Fruit fly (Drosophila melanogaster) whole organism, embryonic: ENCODE measurements around the gene Lipt2.

Experiments used
- Aef1 ChIP-seq: fragments of 200-800 bp; sonication (Bioruptor generic); IDR thresholded peaks from 3 replicates; pipeline ENCODE4 v1.3.6; 2022; ENCODE audit warnings: missing biosample characterization, missing genetic modification characterization
- BEAF-32 ChIP-seq: fragments of 200-800 bp; sonication (Bioruptor generic); optimal IDR thresholded peaks from 3 replicates; lab custom pipeline; 2017; ENCODE audit warnings: missing biosample characterization, missing genetic modification characterization, mild to moderate bottlenecking, moderate library complexity, missing genetic modification reagents
- Bgb ChIP-seq: fragments of 200-800 bp; sonication (Bioruptor generic); IDR thresholded peaks from 2 replicates; pipeline ENCODE4 v1.3.6; 2022; ENCODE audit warnings: missing biosample characterization, missing genetic modification characterization; ENCODE audit not compliant: partially characterized antibody
- CG12071 ChIP-seq: fragments of 200-800 bp; sonication (Bioruptor generic); optimal IDR thresholded peaks from 3 replicates; lab custom pipeline; 2018; ENCODE audit warnings: missing biosample characterization, mild to moderate bottlenecking, missing genetic modification characterization
- CG1233 ChIP-seq: fragments of 200-800 bp; sonication (Bioruptor generic); optimal IDR thresholded peaks from 4 replicates; lab custom pipeline; 2018; ENCODE audit warnings: missing biosample characterization, mild to moderate bottlenecking, missing genetic modification characterization
- CG14050 ChIP-seq: fragments of 200-800 bp; sonication (Bioruptor generic); IDR thresholded peaks from 3 replicates; pipeline ENCODE4 v1.3.6; 2022; ENCODE audit warnings: missing biosample characterization, missing genetic modification characterization
- CG15269 ChIP-seq: fragments of 200-800 bp; sonication (Bioruptor generic); optimal IDR thresholded peaks from 2 replicates; lab custom pipeline; 2018; ENCODE audit warnings: missing biosample characterization, mild to moderate bottlenecking, missing genetic modification characterization, moderate library complexity
- CG17361 ChIP-seq: fragments of 200-800 bp; sonication (Bioruptor generic); IDR thresholded peaks from 3 replicates; pipeline ENCODE4 v1.3.6; 2022; ENCODE audit warnings: missing biosample characterization, missing genetic modification characterization
- CG17612 ChIP-seq: fragments of 200-800 bp; sonication (Bioruptor generic); IDR thresholded peaks from 2 replicates; pipeline ENCODE4 v1.3.6; 2022; ENCODE audit warnings: missing biosample characterization, missing genetic modification characterization
- CG17802 ChIP-seq: fragments of 200-800 bp; sonication (Bioruptor generic); optimal IDR thresholded peaks from 2 replicates; lab custom pipeline; 2018; ENCODE audit warnings: missing biosample characterization, mild to moderate bottlenecking, missing genetic modification characterization, moderate library complexity
- CG32767 ChIP-seq: fragments of 200-800 bp; sonication (Bioruptor generic); IDR thresholded peaks from 2 replicates; pipeline ENCODE4 v1.3.6; 2022; ENCODE audit warnings: missing biosample characterization, missing genetic modification characterization
- CG5180 ChIP-seq: fragments of 200-800 bp; sonication (Bioruptor generic); optimal IDR thresholded peaks from 3 replicates; lab custom pipeline; 2017; ENCODE audit warnings: missing biosample characterization, missing genetic modification characterization, mild to moderate bottlenecking, moderate library complexity, missing genetic modification reagents
- CG6254 ChIP-seq: fragments of 200-800 bp; sonication (Bioruptor generic); optimal IDR thresholded peaks from 3 replicates; lab custom pipeline; 2017; ENCODE audit warnings: mild to moderate bottlenecking, missing biosample characterization, missing genetic modification reagents, missing genetic modification characterization
- CG6765 ChIP-seq: fragments of 200-800 bp; sonication (Bioruptor generic); optimal IDR thresholded peaks from 3 replicates; lab custom pipeline; 2017; ENCODE audit warnings: missing biosample characterization, mild to moderate bottlenecking, missing genetic modification characterization
- CG6791 ChIP-seq: fragments of 200-800 bp; sonication (Bioruptor generic); IDR thresholded peaks from 3 replicates; pipeline ENCODE4 v1.3.6; 2022; ENCODE audit warnings: missing biosample characterization, missing genetic modification characterization; ENCODE audit not compliant: partially characterized antibody
- CG7271 ChIP-seq: fragments of 200-800 bp; sonication (Bioruptor generic); optimal IDR thresholded peaks from 2 replicates; lab custom pipeline; 2018; ENCODE audit warnings: missing biosample characterization, mild to moderate bottlenecking, missing genetic modification characterization, moderate library complexity
- CG7556 ChIP-seq: fragments of 200-800 bp; sonication (Bioruptor generic); optimal IDR thresholded peaks from 2 replicates; lab custom pipeline; 2017; ENCODE audit warnings: missing biosample characterization, mild to moderate bottlenecking, missing genetic modification characterization
- CG7786 ChIP-seq: fragments of 200-800 bp; sonication (Bioruptor generic); optimal IDR thresholded peaks from 2 replicates; lab custom pipeline; 2016; ENCODE audit warnings: missing biosample characterization, missing genetic modification characterization
- CG8478 ChIP-seq: fragments of >200 bp; optimal IDR thresholded peaks from 2 replicates; lab custom pipeline; 2018
- CG9876 ChIP-seq: fragments of 200-800 bp; sonication (Bioruptor generic); optimal IDR thresholded peaks from 2 replicates; lab custom pipeline; 2016; ENCODE audit warnings: missing biosample characterization, missing genetic modification characterization
- Dad ChIP-seq: fragments of 200-800 bp; sonication (Bioruptor generic); optimal IDR thresholded peaks from 3 replicates; lab custom pipeline; 2016; ENCODE audit warnings: missing biosample characterization, missing genetic modification characterization
- Dp ChIP-seq: fragments of 200-800 bp; sonication (Bioruptor generic); optimal IDR thresholded peaks from 2 replicates; lab custom pipeline; 2018; ENCODE audit warnings: missing biosample characterization, mild to moderate bottlenecking, missing genetic modification characterization, moderate library complexity
- Dref ChIP-seq: fragments of 200-800 bp; sonication (Bioruptor generic); IDR thresholded peaks from 2 replicates; pipeline ENCODE4 v1.3.6; 2022; ENCODE audit warnings: missing biosample characterization, missing genetic modification characterization
- Hr3 ChIP-seq: fragments of 200-800 bp; sonication (Bioruptor generic); optimal IDR thresholded peaks from 3 replicates; lab custom pipeline; 2016; ENCODE audit warnings: missing biosample characterization, missing genetic modification characterization
- Hr51 ChIP-seq, 2 experiments: fragments of 200-800 bp; sonication (Bioruptor generic); optimal IDR thresholded peaks; 2 replicates in 1 of 2; 3 replicates in 1 of 2; lab custom pipeline; 2016 to 2018; ENCODE audit warnings: missing biosample characterization in 2 of 2, missing genetic modification characterization in 2 of 2, mild to moderate bottlenecking in 1 of 2, moderate library complexity in 1 of 2
- Kr ChIP-seq: fragments of 200-800 bp; sonication (Bioruptor generic); optimal IDR thresholded peaks from 2 replicates; lab custom pipeline; 2017; ENCODE audit warnings: missing biosample characterization, mild to moderate bottlenecking, missing genetic modification characterization
- Lim3 ChIP-seq: fragments of 200-800 bp; sonication (Bioruptor generic); IDR thresholded peaks from 2 replicates; pipeline ENCODE4 v1.3.6; 2022; ENCODE audit warnings: missing biosample characterization, missing genetic modification characterization
- NC2β ChIP-seq: fragments of 200-800 bp; sonication (Bioruptor generic); optimal IDR thresholded peaks from 2 replicates; lab custom pipeline; 2016; ENCODE audit warnings: missing biosample characterization, missing genetic modification characterization
- NfI ChIP-seq: fragments of 200-800 bp; sonication (Bioruptor generic); optimal IDR thresholded peaks from 3 replicates; lab custom pipeline; 2018; ENCODE audit warnings: missing biosample characterization, mild to moderate bottlenecking, missing genetic modification characterization, moderate library complexity
- Ravus ChIP-seq: fragments of 200-800 bp; sonication (Bioruptor generic); IDR thresholded peaks from 2 replicates; pipeline ENCODE4 v1.3.6; 2022; ENCODE audit warnings: missing biosample characterization, missing genetic modification characterization
- Side ChIP-seq: fragments of 200-800 bp; sonication (Bioruptor generic); optimal IDR thresholded peaks from 2 replicates; lab custom pipeline; 2016; ENCODE audit warnings: missing biosample characterization, missing genetic modification characterization
- abd-A ChIP-seq: fragments of 200-800 bp; sonication (Bioruptor generic); optimal IDR thresholded peaks from 3 replicates; lab custom pipeline; 2019; ENCODE audit warnings: missing biosample characterization, mild to moderate bottlenecking, missing genetic modification characterization, moderate library complexity
- bab2 ChIP-seq: fragments of 200-800 bp; sonication (Bioruptor generic); optimal IDR thresholded peaks from 2 replicates; lab custom pipeline; 2016; ENCODE audit warnings: missing biosample characterization, missing genetic modification characterization
- cwo ChIP-seq: fragments of 200-800 bp; sonication (Bioruptor generic); optimal IDR thresholded peaks from 3 replicates; lab custom pipeline; 2017; ENCODE audit warnings: missing biosample characterization, missing genetic modification characterization, mild to moderate bottlenecking, moderate library complexity, missing genetic modification reagents
- esg ChIP-seq: fragments of 200-800 bp; sonication (Bioruptor generic); conservative IDR thresholded peaks from 2 replicates; pipeline ENCODE4 v1.3.6; 2022; ENCODE audit warnings: missing biosample characterization, missing genetic modification characterization
- ewg ChIP-seq: fragments of 200-800 bp; sonication (Bioruptor generic); optimal IDR thresholded peaks from 3 replicates; lab custom pipeline; 2017; ENCODE audit warnings: mild to moderate bottlenecking, missing biosample characterization, missing genetic modification reagents, missing genetic modification characterization
- gce ChIP-seq: fragments of 200-800 bp; sonication (Bioruptor generic); IDR thresholded peaks from 3 replicates; pipeline ENCODE4 v1.3.6; 2022; ENCODE audit warnings: missing biosample characterization, missing genetic modification characterization
- grn ChIP-seq: fragments of 200-800 bp; sonication (Bioruptor generic); optimal IDR thresholded peaks from 3 replicates; lab custom pipeline; 2017; ENCODE audit warnings: missing biosample characterization, missing genetic modification characterization
- hbn ChIP-seq: fragments of 200-800 bp; sonication (Bioruptor generic); IDR thresholded peaks from 2 replicates; pipeline ENCODE4 v1.3.6; 2022; ENCODE audit warnings: missing biosample characterization, missing genetic modification characterization; ENCODE audit not compliant: partially characterized antibody
- inv ChIP-seq: fragments of 200-800 bp; sonication (Bioruptor generic); IDR thresholded peaks from 2 replicates; pipeline ENCODE4 v1.3.6; 2022; ENCODE audit warnings: missing biosample characterization, missing genetic modification characterization; ENCODE audit not compliant: partially characterized antibody
- klu ChIP-seq: fragments of 200-800 bp; sonication (Bioruptor generic); IDR thresholded peaks from 2 replicates; pipeline ENCODE4 v1.3.6; 2022; ENCODE audit warnings: missing biosample characterization, missing genetic modification characterization
- mam ChIP-seq: fragments of 200-800 bp; sonication (Bioruptor generic); optimal IDR thresholded peaks from 3 replicates; lab custom pipeline; 2016; ENCODE audit warnings: missing biosample characterization, missing genetic modification characterization
- otp ChIP-seq: fragments of 200-800 bp; sonication (Bioruptor generic); IDR thresholded peaks from 3 replicates; pipeline ENCODE4, ENCODE4 v1.3.6; 2022; ENCODE audit warnings: missing biosample characterization, missing genetic modification characterization
- schlank ChIP-seq: fragments of 200-800 bp; sonication (Bioruptor generic); optimal IDR thresholded peaks from 2 replicates; lab custom pipeline; 2018; ENCODE audit warnings: missing biosample characterization, mild to moderate bottlenecking, missing genetic modification characterization
- slbo ChIP-seq: fragments of 200-800 bp; sonication (Bioruptor generic); IDR thresholded peaks from 2 replicates; pipeline ENCODE4 v1.3.6; 2022; ENCODE audit warnings: missing biosample characterization, missing genetic modification characterization
- slou ChIP-seq: fragments of 200-800 bp; sonication (Bioruptor generic); optimal IDR thresholded peaks from 3 replicates; lab custom pipeline; 2016; ENCODE audit warnings: missing biosample characterization, missing genetic modification characterization
- so ChIP-seq: fragments of 200-800 bp; sonication (Bioruptor generic); IDR thresholded peaks from 3 replicates; pipeline ENCODE4 v1.3.6; 2022; ENCODE audit warnings: missing biosample characterization, missing genetic modification characterization
- sob ChIP-seq: fragments of 200-800 bp; sonication (Bioruptor generic); IDR thresholded peaks from 2 replicates; pipeline ENCODE4 v1.3.6; 2022; ENCODE audit warnings: missing biosample characterization, missing genetic modification characterization
- ssp ChIP-seq: fragments of 200-800 bp; sonication (Bioruptor generic); IDR thresholded peaks from 2 replicates; pipeline ENCODE4 v1.3.6; 2022; ENCODE audit warnings: missing biosample characterization, missing genetic modification characterization
- tgo ChIP-seq: fragments of 200-800 bp; sonication (Bioruptor generic); IDR thresholded peaks from 3 replicates; pipeline ENCODE4 v1.3.6; 2022; ENCODE audit warnings: missing biosample characterization, missing genetic modification characterization
- tin ChIP-seq: fragments of 200-800 bp; sonication (Bioruptor generic); optimal IDR thresholded peaks from 3 replicates; lab custom pipeline; 2016; ENCODE audit warnings: missing biosample characterization, missing genetic modification characterization
- trh ChIP-seq: fragments of 200-800 bp; sonication (Bioruptor generic); optimal IDR thresholded peaks from 2 replicates; lab custom pipeline; 2016; ENCODE audit warnings: missing biosample characterization, missing genetic modification characterization

Gene Lipt2

dm6 chr3R:4387490-4387889, 49.6 kb downstream of the Lipt2 start, which contains the start of gene tub (continued):
- peak; percentile 23 for TF ChIP-seq CG7786
- TF ChIP-seq tgo (GFP tag; lab: Robert Waterston, UW) = no peak
- no peak for TF ChIP-seq CG12071 (GFP tag; lab: Kevin White, UChicago)
- no peak for TF ChIP-seq cwo
- no peak for TF ChIP-seq gce (GFP tag; lab: Robert Waterston, UW)
- no peak for TF ChIP-seq CG5180 (GFP tag; lab: Kevin White, UChicago)
- TF ChIP-seq esg = no peak
- TF ChIP-seq otp (GFP tag; lab: Robert Waterston, UW) = no peak
- no peak for TF ChIP-seq Kr (GFP tag; lab: Kevin White, UChicago)
- TF ChIP-seq slou (GFP tag; lab: Kevin White, UChicago) = no peak
- peak; percentile 50 for TF ChIP-seq bab2 (GFP tag; lab: Kevin White, UChicago)
- TF ChIP-seq so = no peak
- no peak for TF ChIP-seq klu (GFP tag; lab: Robert Waterston, UW)
- TF ChIP-seq CG9876 (GFP tag; lab: Kevin White, UChicago) = no peak
- no peak for TF ChIP-seq Side (GFP tag; lab: Kevin White, UChicago)
- TF ChIP-seq grn (GFP tag; lab: Kevin White, UChicago) = no peak
- TF ChIP-seq CG7556 = peak; percentile 6
- TF ChIP-seq abd-A (tag; lab: Kevin White, UChicago) = no peak
- TF ChIP-seq Hr3 (GFP tag; lab: Kevin White, UChicago) = peak; percentile 20
- TF ChIP-seq hbn (GFP tag; lab: Robert Waterston, UW) = no peak
- no peak for TF ChIP-seq CG8478
- TF ChIP-seq Dp (GFP tag; lab: Kevin White, UChicago) = peak; percentile 32
- no peak for TF ChIP-seq CG17612 (GFP tag; lab: Robert Waterston, UW)
- no peak for TF ChIP-seq CG6765 (GFP tag; lab: Kevin White, UChicago)
- peak; percentile 66 for TF ChIP-seq slbo (GFP tag; lab: Robert Waterston, UW)
- no peak for TF ChIP-seq Hr51 (GFP tag; optimal IDR thresholded peaks at IDR 0.05; lab: Kevin White, UChicago)
- TF ChIP-seq Lim3 (GFP tag; lab: Robert Waterston, UW) = no peak
- TF ChIP-seq sob (GFP tag; lab: Robert Waterston, UW) = no peak; the same call in 1 of the 2 replicates
- peak; percentile 59 for TF ChIP-seq NfI
- TF ChIP-seq CG32767 (GFP tag; lab: Robert Waterston, UW) = 0 out of 2 replicates have a peak, but pooled peaks have one; percentile 39
- no peak for TF ChIP-seq CG6791 (GFP tag; lab: Robert Waterston, UW)
- peak; percentile 19; the same call in 1 of the 2 replicates for TF ChIP-seq Bgb (GFP tag; lab: Robert Waterston, UW)
- TF ChIP-seq NC2β = no peak
- peak; percentile 47 for TF ChIP-seq Dref (GFP tag; lab: Robert Waterston, UW)
- TF ChIP-seq ewg (GFP tag; lab: Kevin White, UChicago) = peak; percentile 35
- TF ChIP-seq CG6254 = no peak
- no peak for TF ChIP-seq Ravus (GFP tag; lab: Robert Waterston, UW)
- no peak for TF ChIP-seq CG7271
- TF ChIP-seq CG1233 (GFP tag; lab: Kevin White, UChicago) = no peak
- no peak for TF ChIP-seq trh (GFP tag; lab: Kevin White, UChicago)
- TF ChIP-seq CG15269 (tag; lab: Kevin White, UChicago) = no peak
- no peak for TF ChIP-seq schlank (tag; lab: Kevin White, UChicago)
- TF ChIP-seq Dad (GFP tag; lab: Kevin White, UChicago) = peak; percentile 28
- TF ChIP-seq BEAF-32 (GFP tag; lab: Kevin White, UChicago) = peak; percentile 44
- no peak for TF ChIP-seq CG14050 (GFP tag; lab: Robert Waterston, UW)
- peak; percentile 37 for TF ChIP-seq mam (GFP tag; lab: Kevin White, UChicago)
- peak; percentile 72 for TF ChIP-seq ssp (GFP tag; lab: Robert Waterston, UW)
- no peak for TF ChIP-seq inv
- TF ChIP-seq CG17802 = peak; percentile 80
- TF ChIP-seq CG17361 (GFP tag; lab: Robert Waterston, UW) = no peak; the same call in 1 of the 3 replicates
- peak; percentile 41 for TF ChIP-seq tin (GFP tag; lab: Kevin White, UChicago)
- TF ChIP-seq Aef1 = no peak
